Worm (Caenorhabditis elegans) whole organism, L1 larva: ENCODE data around the gene T24E12.12.

Experiments used
- C16A3.4 ChIP-seq: fragments of 150-350 bp; optimal IDR thresholded peaks from 2 replicates; lab custom pipeline; 2014; ENCODE audit warnings: missing biosample characterization, missing genetic modification characterization
- F16B12.6 ChIP-seq: fragments of 150-350 bp; optimal IDR thresholded peaks from 2 replicates; lab custom pipeline; 2014; ENCODE audit warnings: missing biosample characterization, missing genetic modification characterization
- Y116A8C.19 ChIP-seq: sonication (generic microtip); optimal IDR thresholded peaks from 2 replicates; lab custom pipeline; 2016; ENCODE audit warnings: missing compliant biosample characterization, missing genetic modification characterization, borderline replicate concordance
- alr-1 ChIP-seq: fragments of 200-800 bp; sonication (Bioruptor generic); optimal IDR thresholded peaks from 2 replicates; lab custom pipeline; 2018; ENCODE audit warnings: borderline replicate concordance, mild to moderate bottlenecking, missing genetic modification characterization, missing compliant biosample characterization
- aly-2 ChIP-seq: fragments of 150-350 bp; optimal IDR thresholded peaks from 2 replicates; lab custom pipeline; 2014; ENCODE audit warnings: missing biosample characterization, missing genetic modification characterization
- ama-1 ChIP-seq: fragments of 150-350 bp; optimal IDR thresholded peaks from 2 replicates; lab custom pipeline; 2014
- blmp-1 ChIP-seq: fragments of 150-350 bp; optimal IDR thresholded peaks from 2 replicates; lab custom pipeline; 2014; ENCODE audit warnings: missing biosample characterization, missing genetic modification characterization
- ceh-8 ChIP-seq: fragments of 200-800 bp; sonication (Bioruptor generic); optimal IDR thresholded peaks from 2 replicates; lab custom pipeline; 2018; ENCODE audit warnings: mild to moderate bottlenecking, missing genetic modification characterization, moderate library complexity, missing compliant biosample characterization
- ceh-82 ChIP-seq, 3 experiments: fragments of 150-350 bp in 1 of 3; sonication (generic microtip) in 2 of 3; optimal IDR thresholded peaks; 2 replicates each; lab custom pipeline; 2014 to 2017; ENCODE audit warnings: missing biosample characterization in 3 of 3, missing genetic modification characterization in 3 of 3
- ceh-88 ChIP-seq: fragments of 200-800 bp; sonication (Bioruptor generic); IDR thresholded peaks from 2 replicates; pipeline ENCODE4 v1.3.6; 2022; ENCODE audit warnings: missing genetic modification characterization, missing compliant biosample characterization
- ceh-90 ChIP-seq: sonication (generic microtip); optimal IDR thresholded peaks from 2 replicates; lab custom pipeline; 2016; ENCODE audit warnings: missing genetic modification characterization, missing compliant biosample characterization
- ces-1 ChIP-seq: fragments of 150-350 bp; optimal IDR thresholded peaks from 2 replicates; lab custom pipeline; 2014; ENCODE audit warnings: missing biosample characterization, missing genetic modification reagents, missing genetic modification characterization
- egl-27 ChIP-seq, 2 experiments: fragments of 150-350 bp in 1 of 2; sonication (generic microtip); optimal IDR thresholded peaks; 3 replicates each; lab custom pipeline; 2017 to 2018; ENCODE audit warnings: missing biosample characterization in 2 of 2, missing genetic modification characterization in 2 of 2, missing genetic modification reagents in 2 of 2
- ets-5 ChIP-seq: fragments of 200-800 bp; sonication (Bioruptor generic); IDR thresholded peaks from 2 replicates; pipeline ENCODE4 v1.3.6; 2022; ENCODE audit warnings: missing genetic modification characterization, missing compliant biosample characterization
- fkh-10 ChIP-seq: sonication (generic microtip); optimal IDR thresholded peaks from 2 replicates; lab custom pipeline; 2017; ENCODE audit warnings: missing biosample characterization, missing genetic modification reagents, missing genetic modification characterization
- fkh-4 ChIP-seq: sonication (generic microtip); optimal IDR thresholded peaks from 2 replicates; lab custom pipeline; 2016; ENCODE audit warnings: missing compliant biosample characterization, missing genetic modification characterization, borderline replicate concordance
- fkh-8 ChIP-seq: sonication (generic microtip); optimal IDR thresholded peaks from 2 replicates; lab custom pipeline; 2016; ENCODE audit warnings: mild to moderate bottlenecking, missing genetic modification characterization, missing compliant biosample characterization
- grh-1 ChIP-seq: fragments of 200-800 bp; sonication (Bioruptor generic); IDR thresholded peaks from 2 replicates; pipeline ENCODE4 v1.3.6; 2022; ENCODE audit warnings: missing genetic modification reagents, missing genetic modification characterization, missing compliant biosample characterization
- hlh-4 ChIP-seq: sonication (generic microtip); optimal IDR thresholded peaks from 2 replicates; lab custom pipeline; 2016; ENCODE audit warnings: mild to moderate bottlenecking, missing genetic modification characterization, missing compliant biosample characterization
- isw-1 ChIP-seq: fragments of 200-800 bp; sonication (Bioruptor generic); IDR thresholded peaks from 2 replicates; pipeline ENCODE4 v1.3.6; 2022; ENCODE audit warnings: missing genetic modification characterization, missing compliant biosample characterization
- lin-39 ChIP-seq: fragments of 150-350 bp; optimal IDR thresholded peaks from 2 replicates; lab custom pipeline; 2014; ENCODE audit warnings: missing biosample characterization, missing genetic modification reagents, missing genetic modification characterization
- lir-3 ChIP-seq: sonication (generic microtip); optimal IDR thresholded peaks from 2 replicates; lab custom pipeline; 2016; ENCODE audit warnings: mild to moderate bottlenecking, missing genetic modification characterization, moderate library complexity, missing compliant biosample characterization; ENCODE audit not compliant: poor library complexity
- lsy-2 ChIP-seq, 2 experiments: fragments of 150-350 bp; optimal IDR thresholded peaks; 2 replicates each; lab custom pipeline; 2014; ENCODE audit warnings: missing biosample characterization in 2 of 2, missing genetic modification characterization in 2 of 2
- nhr-11 ChIP-seq: fragments of 150-350 bp; optimal IDR thresholded peaks from 2 replicates; lab custom pipeline; 2014; ENCODE audit warnings: missing biosample characterization, missing genetic modification characterization
- nhr-12 ChIP-seq: sonication (generic microtip); optimal IDR thresholded peaks from 2 replicates; lab custom pipeline; 2017; ENCODE audit warnings: missing biosample characterization, missing genetic modification characterization
- nhr-19 ChIP-seq: fragments of 200-800 bp; sonication (Bioruptor generic); conservative IDR thresholded peaks from 2 replicates; pipeline ENCODE4 v1.3.6; 2022; ENCODE audit warnings: missing genetic modification characterization, missing compliant biosample characterization
- nhr-28 ChIP-seq: fragments of 150-350 bp; optimal IDR thresholded peaks from 2 replicates; lab custom pipeline; 2014; ENCODE audit warnings: missing biosample characterization, missing genetic modification characterization
- nhr-71 ChIP-seq: sonication (generic microtip); optimal IDR thresholded peaks from 2 replicates; lab custom pipeline; 2016; ENCODE audit warnings: mild to moderate bottlenecking, missing genetic modification characterization, moderate library complexity, missing compliant biosample characterization
- nhr-76 ChIP-seq: sonication (generic microtip); optimal IDR thresholded peaks from 2 replicates; lab custom pipeline; 2017; ENCODE audit warnings: missing biosample characterization, missing genetic modification characterization
- nhr-77 ChIP-seq: fragments of 150-350 bp; optimal IDR thresholded peaks from 2 replicates; lab custom pipeline; 2014; ENCODE audit warnings: missing biosample characterization, missing genetic modification characterization
- nhr-84 ChIP-seq: sonication (generic microtip); optimal IDR thresholded peaks from 2 replicates; lab custom pipeline; 2017; ENCODE audit warnings: missing biosample characterization, missing genetic modification characterization
- sox-4 ChIP-seq: sonication (generic microtip); optimal IDR thresholded peaks from 2 replicates; lab custom pipeline; 2016; ENCODE audit warnings: missing genetic modification characterization, missing compliant biosample characterization
- sup-37 ChIP-seq: fragments of 200-800 bp; sonication (Bioruptor generic); optimal IDR thresholded peaks from 2 replicates; lab custom pipeline; 2018; ENCODE audit warnings: mild to moderate bottlenecking, missing genetic modification characterization, missing compliant biosample characterization
- swsn-7 ChIP-seq: sonication (generic microtip); optimal IDR thresholded peaks from 2 replicates; lab custom pipeline; 2016; ENCODE audit warnings: missing genetic modification characterization, missing compliant biosample characterization
- unc-130 ChIP-seq: fragments of 150-350 bp; optimal IDR thresholded peaks from 2 replicates; lab custom pipeline; 2017; ENCODE audit warnings: missing biosample characterization, missing genetic modification characterization, inconsistent platforms
- unc-62 ChIP-seq: fragments of 150-350 bp; optimal IDR thresholded peaks from 2 replicates; lab custom pipeline; 2014; ENCODE audit warnings: missing biosample characterization, missing genetic modification reagents, missing genetic modification characterization
- unc-86 ChIP-seq: sonication (generic microtip); optimal IDR thresholded peaks from 2 replicates; lab custom pipeline; 2016; ENCODE audit warnings: missing genetic modification characterization, missing compliant biosample characterization
- zag-1 ChIP-seq: fragments of 150-350 bp; optimal IDR thresholded peaks from 2 replicates; lab custom pipeline; 2014; ENCODE audit warnings: missing biosample characterization, missing genetic modification characterization
- ztf-11 ChIP-seq, 2 experiments: sonication (generic microtip); optimal IDR thresholded peaks; 2 replicates each; lab custom pipeline; 2016 to 2017; ENCODE audit warnings: missing genetic modification characterization in 2 of 2, missing biosample characterization in 1 of 2, missing compliant biosample characterization in 1 of 2

Gene T24E12.12

ce11 chrII:3731723-3732122 is 27.4 kb upstream of the T24E12.12 start, which contains the start of the genes sdz-12 and bath-31:
TSS of gene sdz-12 (minus strand) at chrII:3731823.
TSS of gene bath-31 (plus strand) at chrII:3731973.
- TF ChIP-seq ama-1 (no peak), ceh-88 (GFP tag; lab: Robert Waterston, UW) (no peak), ets-5 (GFP tag; lab: Robert Waterston, UW) (no peak), swsn-7 (no peak), F16B12.6 (tag; lab: Kevin White, UChicago) (no peak), unc-62 (GFP tag; lab: Kevin White, UChicago) (no peak), unc-86 (no peak), nhr-71 (no peak), nhr-11 (tag; lab: Kevin White, UChicago) (no peak), egl-27 (tag; optimal IDR thresholded peaks at IDR 0.05; lab: Kevin White, UChicago) (no peak), lir-3 (tag; lab: Kevin White, UChicago) (no peak), C16A3.4 (tag; lab: Kevin White, UChicago) (no peak)

DNA sequence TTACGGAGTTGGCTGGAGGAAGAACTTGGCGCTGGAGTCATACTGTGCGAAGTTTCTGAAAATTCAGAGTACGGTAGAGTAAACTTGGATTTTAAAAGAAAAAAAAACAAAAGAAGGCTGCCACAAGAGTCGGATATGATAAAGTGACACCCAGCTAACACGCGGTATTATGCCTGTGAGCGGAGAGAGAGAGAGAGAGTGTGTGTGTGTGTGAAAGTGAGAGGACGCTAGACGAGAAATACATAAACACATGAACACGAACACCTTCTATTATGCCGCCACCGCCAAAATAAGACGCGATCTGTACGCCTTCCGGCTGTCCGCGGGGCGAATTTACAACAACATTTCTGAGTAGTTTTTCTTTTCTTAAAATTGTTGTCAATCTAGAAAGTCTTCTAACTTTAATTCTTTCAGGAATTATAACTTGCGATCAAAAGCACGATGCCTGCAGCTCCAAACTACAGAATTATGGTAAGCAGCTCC is 22.2 kb upstream of the T24E12.12 start, which contains the start of gene F12E12.6:
Gene F12E12.6 (minus strand): TSS at position 51 of the 483 bp plus-strand sequence.
- TF ChIP-seq ceh-90 (no peak), blmp-1 (tag; lab: Kevin White, UChicago) (no peak), nhr-28 (tag; lab: Kevin White, UChicago) (no peak), zag-1 (tag; lab: Kevin White, UChicago) (no peak), nhr-12 (tag; lab: Kevin White, UChicago) (no peak), nhr-84 (no peak), nhr-76 (tag; lab: Kevin White, UChicago) (no peak), swsn-7 (no peak), ces-1 (GFP tag; lab: Kevin White, UChicago) (no peak)

DNA sequence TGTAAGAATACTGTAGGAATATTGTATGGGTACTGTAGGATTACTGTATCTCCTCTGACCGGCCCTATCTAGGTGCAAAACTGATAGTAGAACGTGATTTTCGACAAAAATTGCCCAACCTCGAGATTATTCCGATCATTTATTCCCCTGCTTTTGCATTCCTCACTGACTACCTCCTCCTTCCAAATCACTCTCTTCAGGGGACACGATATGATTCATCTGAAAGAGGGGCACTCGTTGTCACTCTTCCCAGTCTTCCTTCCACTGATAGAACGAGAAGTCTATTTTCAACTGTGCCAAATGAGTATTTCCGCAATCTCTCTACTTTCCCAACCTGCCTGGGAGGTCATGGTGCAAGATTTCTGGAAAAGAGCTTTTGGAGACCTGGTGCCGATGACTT is 19.4 kb upstream of the T24E12.12 start, which contains the start of gene F12E12.2:
Gene F12E12.2 (plus strand): TSS at position 301 of the 400 bp plus-strand sequence.
- TF ChIP-seq ztf-11 (tag; optimal IDR thresholded peaks at IDR 0.05; lab: Kevin White, UChicago) (no peak), fkh-4 (no peak), aly-2 (tag; lab: Kevin White, UChicago) (no peak), unc-130 (tag; lab: Kevin White, UChicago) (no peak), lsy-2 (tag; optimal IDR thresholded peaks at IDR 0.05; lab: Kevin White, UChicago) (no peak), nhr-11 (tag; lab: Kevin White, UChicago) (no peak), lin-39 (tag; lab: Kevin White, UChicago) (no peak)

DNA sequence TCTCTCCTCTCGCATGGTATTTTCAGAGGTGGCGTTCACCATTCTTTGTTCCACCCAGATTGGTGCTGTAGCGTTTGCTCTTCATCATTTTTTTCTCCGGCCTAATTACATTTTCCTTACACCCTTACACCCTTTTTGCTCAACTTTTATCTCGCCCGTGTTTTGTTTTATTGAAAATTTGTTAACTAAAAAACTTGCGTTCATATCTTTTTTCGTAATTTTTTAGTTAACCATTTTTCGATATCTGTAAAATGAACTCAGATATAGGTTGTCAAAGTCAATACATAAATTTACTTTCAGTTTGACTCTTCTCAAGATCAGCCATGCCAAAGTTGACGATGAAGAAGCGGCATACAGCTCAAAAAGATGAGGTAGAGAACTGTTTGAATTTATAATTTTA is 17.5 kb upstream of the T24E12.12 start, which contains the start of gene F12E12.1:
Gene F12E12.1 (plus strand): TSS at position 301 of the 400 bp plus-strand sequence.
- TF ChIP-seq ceh-82 (tag; optimal IDR thresholded peaks at IDR 0.05; lab: Kevin White, UChicago) = no peak
- TF ChIP-seq ets-5 (GFP tag; lab: Robert Waterston, UW) = no peak
- TF ChIP-seq grh-1 (GFP tag; lab: Robert Waterston, UW) = no peak
- TF ChIP-seq nhr-19 (GFP tag; lab: Robert Waterston, UW) = no peak
- TF ChIP-seq nhr-77 (tag; lab: Kevin White, UChicago) = no peak
- no peak for TF ChIP-seq sox-4 (tag; lab: Kevin White, UChicago)
- TF ChIP-seq fkh-10 (GFP tag; lab: Kevin White, UChicago) = no peak
- no peak for TF ChIP-seq sup-37 (GFP tag; lab: Kevin White, UChicago)
- no peak for TF ChIP-seq alr-1 (tag; lab: Kevin White, UChicago)
- TF ChIP-seq nhr-11 (tag; lab: Kevin White, UChicago) = no peak
- TF ChIP-seq fkh-8 (tag; lab: Kevin White, UChicago) = no peak
- TF ChIP-seq nhr-12 (tag; lab: Kevin White, UChicago) = no peak
- TF ChIP-seq ceh-8 (GFP tag; lab: Kevin White, UChicago) = no peak
- no peak for TF ChIP-seq hlh-4 (tag; lab: Kevin White, UChicago)
- TF ChIP-seq isw-1 (GFP tag; lab: Robert Waterston, UW) = no peak
- TF ChIP-seq Y116A8C.19 = no peak
